Worm (Caenorhabditis elegans): Measurements from ENCODE around the gene brf-1.
A peak's percentile ranks its signal among the peaks of the same experiment; 100 is the strongest.

- peak; percentile 83 for TF ChIP-seq snpc-4 (tag; optimal IDR thresholded peaks at IDR 0.05)
- no peak for TF ChIP-seq tbx-2 (tag; optimal IDR thresholded peaks at IDR 0.05)
- no peak for TF ChIP-seq ama-1 (optimal IDR thresholded peaks at IDR 0.05)
- TF ChIP-seq jun-1 (tag; optimal IDR thresholded peaks at IDR 0.05): peak; percentile 31
- TF ChIP-seq pha-4 (tag; optimal IDR thresholded peaks at IDR 0.05): no peak
- no peak for TF ChIP-seq ztf-4 (tag; optimal IDR thresholded peaks at IDR 0.05)
- TF ChIP-seq elt-3 (tag; optimal IDR thresholded peaks at IDR 0.05): no peak
Observed at ce11 chrII:7301670-7302151, 3.9 kb upstream of the brf-1 start, which contains the start of gene cul-4.
